Fruit fly (Drosophila melanogaster) whole organism, embryonic: Measurements from ENCODE around the gene Lsd-1.

Source experiments
- Bdp1 ChIP-seq: fragments of 200-800 bp; sonication (Bioruptor generic); optimal IDR thresholded peaks from 3 replicates; lab custom pipeline; 2016; ENCODE audit warnings: missing biosample characterization, missing genetic modification characterization
- CG13296 ChIP-seq: fragments of 200-800 bp; sonication (Bioruptor generic); optimal IDR thresholded peaks from 3 replicates; lab custom pipeline; 2018; ENCODE audit warnings: missing biosample characterization, mild to moderate bottlenecking, missing genetic modification characterization
- CG13424 ChIP-seq: fragments of 200-800 bp; sonication (Bioruptor generic); optimal IDR thresholded peaks from 2 replicates; lab custom pipeline; 2019; ENCODE audit warnings: missing biosample characterization, mild to moderate bottlenecking, missing genetic modification characterization, moderate library complexity
- CG15479 ChIP-seq: fragments of 200-800 bp; sonication (Bioruptor generic); optimal IDR thresholded peaks from 3 replicates; lab custom pipeline; 2019; ENCODE audit warnings: missing biosample characterization, mild to moderate bottlenecking, missing genetic modification characterization, moderate library complexity
- CG15514 ChIP-seq: fragments of 200-800 bp; sonication (Bioruptor generic); optimal IDR thresholded peaks from 3 replicates; lab custom pipeline; 2017; ENCODE audit warnings: missing biosample characterization, missing genetic modification characterization, mild to moderate bottlenecking, moderate library complexity, missing genetic modification reagents
- CG17361 ChIP-seq: fragments of 200-800 bp; sonication (Bioruptor generic); IDR thresholded peaks from 3 replicates; pipeline ENCODE4 v1.3.6; 2022; ENCODE audit warnings: missing biosample characterization, missing genetic modification characterization
- CG17829 ChIP-seq: fragments of 200-800 bp; optimal IDR thresholded peaks from 2 replicates; lab custom pipeline; 2019; ENCODE audit warnings: missing biosample characterization, mild to moderate bottlenecking, missing genetic modification characterization, moderate library complexity
- CG17912 ChIP-seq: fragments of 200-800 bp; sonication (Bioruptor generic); optimal IDR thresholded peaks from 2 replicates; lab custom pipeline; 2018; ENCODE audit warnings: missing biosample characterization, mild to moderate bottlenecking, missing genetic modification characterization
- CG18262 ChIP-seq: fragments of 200-800 bp; optimal IDR thresholded peaks from 3 replicates; lab custom pipeline; 2019; ENCODE audit warnings: missing biosample characterization, mild to moderate bottlenecking, missing genetic modification characterization, moderate library complexity
- CG2199 ChIP-seq: fragments of 200-800 bp; sonication (Bioruptor generic); IDR thresholded peaks from 3 replicates; pipeline ENCODE4 v1.3.6; 2022; ENCODE audit warnings: missing biosample characterization, missing genetic modification characterization
- CG2678 ChIP-seq: fragments of 200-800 bp; sonication (Bioruptor generic); optimal IDR thresholded peaks from 3 replicates; lab custom pipeline; 2019; ENCODE audit warnings: missing biosample characterization, mild to moderate bottlenecking, missing genetic modification characterization, moderate library complexity
- CG32532 ChIP-seq: fragments of 200-800 bp; sonication (Bioruptor generic); IDR thresholded peaks from 2 replicates; pipeline ENCODE4 v1.3.6; 2022; ENCODE audit warnings: missing biosample characterization, missing genetic modification characterization
- CG6765 ChIP-seq: fragments of 200-800 bp; sonication (Bioruptor generic); optimal IDR thresholded peaks from 3 replicates; lab custom pipeline; 2017; ENCODE audit warnings: missing biosample characterization, mild to moderate bottlenecking, missing genetic modification characterization
- CG6791 ChIP-seq: fragments of 200-800 bp; sonication (Bioruptor generic); IDR thresholded peaks from 3 replicates; pipeline ENCODE4 v1.3.6; 2022; ENCODE audit warnings: missing biosample characterization, missing genetic modification characterization; ENCODE audit not compliant: partially characterized antibody
- CG7963 ChIP-seq: fragments of 200-800 bp; sonication (Bioruptor generic); IDR thresholded peaks from 3 replicates; pipeline ENCODE4 v1.3.6; 2022; ENCODE audit warnings: missing biosample characterization, missing genetic modification characterization; ENCODE audit not compliant: partially characterized antibody
- CG7987 ChIP-seq: fragments of 200-800 bp; sonication (Bioruptor generic); optimal IDR thresholded peaks from 2 replicates; lab custom pipeline; 2018; ENCODE audit warnings: missing biosample characterization, mild to moderate bottlenecking, missing genetic modification characterization, moderate library complexity
- CG8089 ChIP-seq: fragments of 200-800 bp; sonication (Bioruptor generic); optimal IDR thresholded peaks from 3 replicates; lab custom pipeline; 2016; ENCODE audit warnings: missing biosample characterization, missing genetic modification characterization
- CG8290 ChIP-seq, 3 experiments: fragments of 200-800 bp; sonication (Bioruptor generic); optimal IDR thresholded peaks; 2 replicates each; lab custom pipeline; 2016 to 2019; ENCODE audit warnings: missing biosample characterization in 3 of 3, missing genetic modification characterization in 3 of 3, mild to moderate bottlenecking in 2 of 3, moderate library complexity in 1 of 3
- CG8765 ChIP-seq: fragments of 200-800 bp; sonication (Bioruptor generic); IDR thresholded peaks from 2 replicates; pipeline ENCODE4 v1.3.6; 2022; ENCODE audit warnings: missing biosample characterization, missing genetic modification characterization
- CoRest ChIP-seq: fragments of 200-800 bp; sonication (Bioruptor generic); optimal IDR thresholded peaks from 3 replicates; lab custom pipeline; 2018; ENCODE audit warnings: missing biosample characterization, mild to moderate bottlenecking, missing genetic modification characterization, moderate library complexity
- Eip74EF ChIP-seq, 2 experiments: fragments of 200-800 bp in 1 of 2; fragments of >200 bp in 1 of 2; sonication (Bioruptor generic) in 1 of 2; optimal IDR thresholded peaks; 2 replicates each; lab custom pipeline; 2017 to 2019; ENCODE audit warnings: missing biosample characterization in 2 of 2, missing genetic modification characterization in 2 of 2, mild to moderate bottlenecking in 1 of 2, moderate library complexity in 1 of 2
- HHEX ChIP-seq: fragments of 200-800 bp; sonication (Bioruptor generic); optimal IDR thresholded peaks from 3 replicates; lab custom pipeline; 2017; ENCODE audit warnings: missing biosample characterization, mild to moderate bottlenecking, missing genetic modification characterization, missing genetic modification reagents
- HLH4C ChIP-seq: fragments of 200-800 bp; sonication (Bioruptor generic); IDR thresholded peaks from 3 replicates; pipeline ENCODE4 v1.3.6; 2022; ENCODE audit warnings: missing biosample characterization, missing genetic modification characterization; ENCODE audit not compliant: partially characterized antibody
- Hr78 ChIP-seq, 2 experiments: fragments of 200-800 bp in 1 of 2; fragments of >200 bp in 1 of 2; sonication (Bioruptor generic) in 1 of 2; optimal IDR thresholded peaks; 2 replicates each; lab custom pipeline; 2017 to 2019; ENCODE audit warnings: missing biosample characterization in 2 of 2, missing genetic modification characterization in 2 of 2, mild to moderate bottlenecking in 1 of 2, moderate library complexity in 1 of 2
- Max ChIP-seq: fragments of 200-800 bp; sonication (Bioruptor generic); optimal IDR thresholded peaks from 2 replicates; lab custom pipeline; 2016; ENCODE audit warnings: missing biosample characterization, mild to moderate bottlenecking, missing genetic modification characterization
- Pdp1 ChIP-seq, 2 experiments: fragments of 200-800 bp; sonication (Bioruptor generic); optimal IDR thresholded peaks; 3 replicates each; lab custom pipeline; 2016; ENCODE audit warnings: missing biosample characterization in 2 of 2, missing genetic modification characterization in 2 of 2, mild to moderate bottlenecking in 1 of 2, moderate library complexity in 1 of 2
- Rfx ChIP-seq: fragments of 200-800 bp; sonication (Bioruptor generic); IDR thresholded peaks from 2 replicates; pipeline ENCODE4 v1.3.6; 2022; ENCODE audit warnings: missing biosample characterization, missing genetic modification characterization
- YL-1 ChIP-seq: fragments of 200-800 bp; sonication (Bioruptor generic); optimal IDR thresholded peaks from 3 replicates; lab custom pipeline; 2017; ENCODE audit warnings: missing biosample characterization, mild to moderate bottlenecking, missing genetic modification characterization
- az2 ChIP-seq: fragments of 200-800 bp; sonication (Bioruptor generic); optimal IDR thresholded peaks from 3 replicates; lab custom pipeline; 2016; ENCODE audit warnings: missing biosample characterization, missing genetic modification characterization
- chm ChIP-seq: fragments of 200-800 bp; sonication (Bioruptor generic); IDR thresholded peaks from 2 replicates; pipeline ENCODE4 v1.3.6; 2022; ENCODE audit warnings: missing biosample characterization, missing genetic modification characterization
- dmrt99B ChIP-seq: fragments of 200-800 bp; sonication (Bioruptor generic); optimal IDR thresholded peaks from 2 replicates; lab custom pipeline; 2018; ENCODE audit warnings: missing biosample characterization, mild to moderate bottlenecking, missing genetic modification characterization, moderate library complexity
- dysf ChIP-seq: fragments of 200-800 bp; sonication (Bioruptor generic); IDR thresholded peaks from 3 replicates; pipeline ENCODE4 v1.3.6; 2022; ENCODE audit warnings: missing biosample characterization, missing genetic modification characterization
- gsb ChIP-seq: fragments of 200-800 bp; sonication (Bioruptor generic); IDR thresholded peaks from 2 replicates; pipeline ENCODE4 v1.3.6; 2022; ENCODE audit warnings: missing biosample characterization, missing genetic modification characterization
- inv ChIP-seq: fragments of 200-800 bp; sonication (Bioruptor generic); IDR thresholded peaks from 2 replicates; pipeline ENCODE4 v1.3.6; 2022; ENCODE audit warnings: missing biosample characterization, missing genetic modification characterization; ENCODE audit not compliant: partially characterized antibody
- mirr ChIP-seq: fragments of 200-800 bp; sonication (Bioruptor generic); optimal IDR thresholded peaks from 3 replicates; lab custom pipeline; 2018; ENCODE audit warnings: missing biosample characterization, mild to moderate bottlenecking, missing genetic modification characterization
- mld ChIP-seq: fragments of 200-800 bp; sonication (Bioruptor generic); IDR thresholded peaks from 3 replicates; pipeline ENCODE4 v1.3.6; 2022; ENCODE audit warnings: missing biosample characterization, missing genetic modification characterization; ENCODE audit not compliant: partially characterized antibody
- nom ChIP-seq: fragments of 200-800 bp; sonication (Bioruptor generic); optimal IDR thresholded peaks from 2 replicates; lab custom pipeline; 2017; ENCODE audit warnings: missing biosample characterization, missing genetic modification characterization, mild to moderate bottlenecking, moderate library complexity, missing genetic modification reagents
- pan ChIP-seq, 4 experiments: fragments of >200 bp in 3 of 4; fragments of 200-800 bp in 1 of 4; sonication (Bioruptor generic) in 1 of 4; optimal IDR thresholded peaks in 3 of 4; IDR thresholded peaks in 1 of 4; 2 replicates each; pipeline versions ENCODE4 v1.3.6 to Lab custom; 2017 to 2022; ENCODE audit warnings: missing biosample characterization in 2 of 4, missing genetic modification characterization in 2 of 4, mixed read lengths in 1 of 4
- pfk ChIP-seq: fragments of 200-800 bp; sonication (Bioruptor generic); optimal IDR thresholded peaks from 2 replicates; lab custom pipeline; 2018; ENCODE audit warnings: missing biosample characterization, mild to moderate bottlenecking, missing genetic modification characterization, moderate library complexity
- pros ChIP-seq: fragments of 200-800 bp; sonication (Bioruptor generic); optimal IDR thresholded peaks from 3 replicates; lab custom pipeline; 2019; ENCODE audit warnings: missing biosample characterization, mild to moderate bottlenecking, missing genetic modification characterization, moderate library complexity
- rib ChIP-seq: fragments of 200-800 bp; sonication (Bioruptor generic); IDR thresholded peaks from 2 replicates; pipeline ENCODE4 v1.3.6; 2022; ENCODE audit warnings: missing biosample characterization, missing genetic modification characterization
- so ChIP-seq: fragments of 200-800 bp; sonication (Bioruptor generic); IDR thresholded peaks from 3 replicates; pipeline ENCODE4 v1.3.6; 2022; ENCODE audit warnings: missing biosample characterization, missing genetic modification characterization
- sob ChIP-seq: fragments of 200-800 bp; sonication (Bioruptor generic); IDR thresholded peaks from 2 replicates; pipeline ENCODE4 v1.3.6; 2022; ENCODE audit warnings: missing biosample characterization, missing genetic modification characterization
- ttk ChIP-seq: fragments of 200-800 bp; sonication (Bioruptor generic); IDR thresholded peaks from 2 replicates; pipeline ENCODE4 v2.1.2; 2022; ENCODE audit warnings: missing biosample characterization, missing genetic modification characterization

Lsd-1 gene

dm6 chr3R:23729632-23730471 is 33.8 kb upstream of the Lsd-1 start (continued):
- peak; percentile 52 for TF ChIP-seq CG13296 (GFP tag; lab: Kevin White, UChicago)
- peak; percentile 45 for TF ChIP-seq inv (GFP tag; lab: Robert Waterston, UW)
- TF ChIP-seq rib (GFP tag; lab: Robert Waterston, UW) = peak; percentile 93
- TF ChIP-seq Hr78 (GFP tag; optimal IDR thresholded peaks at IDR 0.05; lab: Kevin White, UChicago) = peak in 1 of 2 experiments; percentile 30
- TF ChIP-seq CG17912 (GFP tag; lab: Kevin White, UChicago) = no peak
- peak; percentile 58; the same call in 2 of the 3 replicates for TF ChIP-seq CG7963
- peak; percentile 79 for TF ChIP-seq chm (GFP tag; lab: Robert Waterston, UW)
- TF ChIP-seq CoRest (tag; lab: Kevin White, UChicago) = peak; percentile 59
- peak in 1 of 2 experiments; percentile 73 for TF ChIP-seq Eip74EF (GFP tag; optimal IDR thresholded peaks at IDR 0.05; lab: Kevin White, UChicago)
- peak; percentile 25; the same call in 1 of the 3 replicates for TF ChIP-seq so (GFP tag; lab: Robert Waterston, UW)
- TF ChIP-seq mld (GFP tag; lab: Robert Waterston, UW) = peak; percentile 44
- TF ChIP-seq sob (GFP tag; lab: Robert Waterston, UW) = peak; percentile 60
- TF ChIP-seq CG15514 (GFP tag; lab: Kevin White, UChicago) = peak; percentile 25
- no peak for TF ChIP-seq Max (GFP tag; lab: Kevin White, UChicago)
- TF ChIP-seq CG17361 (GFP tag; lab: Robert Waterston, UW) = no peak; the same call in 2 of the 3 replicates
- no peak for TF ChIP-seq CG6765
- TF ChIP-seq CG13424 = peak; percentile 17
- peak; percentile 69 for TF ChIP-seq CG15479 (GFP tag; lab: Kevin White, UChicago)
- TF ChIP-seq CG8765 (GFP tag; lab: Robert Waterston, UW) = 0 out of 2 replicates have a peak, but pooled peaks have one; percentile 31
- peak; percentile 33; the same call in 1 of the 2 replicates for TF ChIP-seq CG32532 (GFP tag; lab: Robert Waterston, UW)
- TF ChIP-seq pfk = peak; percentile 12
- TF ChIP-seq HHEX = peak; percentile 35
- no peak for TF ChIP-seq CG8089 (GFP tag; lab: Kevin White, UChicago)
- no peak for TF ChIP-seq pan (optimal IDR thresholded peaks at IDR 0.05; lab: Kevin White, UChicago)
- TF ChIP-seq pan (GFP tag; optimal IDR thresholded peaks at IDR 0.05 in 1 of 2, IDR thresholded peaks at IDR 0.05 in 1 of 2) = peak in 1 of 2 experiments; percentile 32
- peak; percentile 36; the same call in 1 of the 3 replicates for TF ChIP-seq CG2199 (GFP tag; lab: Robert Waterston, UW)
- 0 out of 3 replicates have a peak, but pooled peaks have one; percentile 22 for TF ChIP-seq dysf (GFP tag; lab: Robert Waterston, UW)
- peak; percentile 64 for TF ChIP-seq HLH4C (GFP tag; lab: Robert Waterston, UW)
- peak; percentile 19 for TF ChIP-seq dmrt99B
- TF ChIP-seq Rfx (GFP tag; lab: Robert Waterston, UW) = peak; percentile 4; the same call in 1 of the 2 replicates
- peak; percentile 36; the same call in 1 of the 2 replicates for TF ChIP-seq gsb (GFP tag; lab: Robert Waterston, UW)
- no peak for TF ChIP-seq CG18262 (tag; lab: Kevin White, UChicago)
- TF ChIP-seq mirr = peak; percentile 70
- TF ChIP-seq CG6791 (GFP tag; lab: Robert Waterston, UW) = peak; percentile 88; the same call in 2 of the 3 replicates
- TF ChIP-seq CG2678 (tag; lab: Kevin White, UChicago) = peak; percentile 33
- peak; percentile 53; the same call in 1 of the 2 replicates for TF ChIP-seq ttk
- TF ChIP-seq az2 (GFP tag; lab: Kevin White, UChicago) = no peak
- peak; percentile 26 for TF ChIP-seq YL-1 (GFP tag; lab: Kevin White, UChicago)
- TF ChIP-seq CG17829 (tag; lab: Kevin White, UChicago) = peak; percentile 9
- TF ChIP-seq pros (GFP tag; lab: Kevin White, UChicago) = peak; percentile 89
- peak in 1 of 2 experiments; percentile 11 for TF ChIP-seq Pdp1 (GFP tag; optimal IDR thresholded peaks at IDR 0.05; lab: Kevin White, UChicago)
- TF ChIP-seq nom (GFP tag; lab: Kevin White, UChicago) = peak; percentile 61
- peak; percentile 58 for TF ChIP-seq CG8290 (GFP tag; optimal IDR thresholded peaks at IDR 0.05; lab: Kevin White, UChicago)
- TF ChIP-seq CG8290 (tag; optimal IDR thresholded peaks at IDR 0.05; lab: Kevin White, UChicago) = peak in 1 of 2 experiments; percentile 58
- TF ChIP-seq Bdp1 (GFP tag; lab: Kevin White, UChicago) = peak; percentile 99
- TF ChIP-seq CG7987 (GFP tag; lab: Kevin White, UChicago) = peak; percentile 19
